Fruit fly (Drosophila melanogaster): ENCODE results near the gene SA2.

DNA sequence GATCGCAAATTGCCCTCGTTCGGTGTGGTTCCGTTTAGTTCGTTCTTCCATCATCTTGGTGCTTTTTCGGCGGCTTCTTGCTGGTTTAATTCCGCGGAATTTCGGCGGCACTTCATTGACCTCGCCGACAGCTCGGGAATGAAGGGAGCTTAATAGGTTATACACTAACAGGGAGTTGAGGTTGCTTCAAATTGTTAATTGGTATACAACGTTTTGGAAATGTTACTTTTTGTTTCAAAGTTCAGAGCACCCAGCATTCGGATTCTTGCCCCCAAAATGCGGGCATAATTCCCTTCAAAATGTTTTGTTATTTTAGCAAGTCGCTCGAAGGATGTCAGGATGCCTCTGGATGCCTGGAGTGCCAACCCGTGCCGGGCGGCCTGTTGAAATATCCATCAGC lies 19.8 kb downstream of the SA2 start:
- no peak for TF ChIP-seq da (GFP tag; optimal IDR thresholded peaks at IDR 0.05)
- TF ChIP-seq ap (GFP tag; IDR thresholded peaks at IDR 0.05) = no peak
- TF ChIP-seq CG12219 (GFP tag; optimal IDR thresholded peaks at IDR 0.05) = no peak
- TF ChIP-seq Lpt (GFP tag; optimal IDR thresholded peaks at IDR 0.05) = no peak
- no peak for TF ChIP-seq B-H2 (GFP tag; optimal IDR thresholded peaks at IDR 0.05)
- TF ChIP-seq Oaz (GFP tag; IDR thresholded peaks at IDR 0.05) = no peak
- no peak for TF ChIP-seq p53 (GFP tag; optimal IDR thresholded peaks at IDR 0.05)
- TF ChIP-seq Camta (GFP tag; optimal IDR thresholded peaks at IDR 0.05) = no peak
- no peak for TF ChIP-seq lov (optimal IDR thresholded peaks at IDR 0.05)
- no peak for TF ChIP-seq lov (GFP tag; IDR thresholded peaks at IDR 0.05)
- TF ChIP-seq CG12299 (tag; optimal IDR thresholded peaks at IDR 0.05) = no peak
